Fruit fly (Drosophila melanogaster) ovary, adult (tissue): ENCODE data around the gene CG15638.
A peak's percentile ranks its signal among the peaks of the same experiment; 100 is the strongest.

Source experiments
- CG17801 ChIP-seq: fragments of 200-800 bp; optimal IDR thresholded peaks from 2 replicates; lab custom pipeline; 2019; ENCODE audit warnings: missing biosample characterization, mild to moderate bottlenecking, missing genetic modification characterization, moderate library complexity; ENCODE audit not compliant: partially characterized antibody

The CG15638 gene

DNA sequence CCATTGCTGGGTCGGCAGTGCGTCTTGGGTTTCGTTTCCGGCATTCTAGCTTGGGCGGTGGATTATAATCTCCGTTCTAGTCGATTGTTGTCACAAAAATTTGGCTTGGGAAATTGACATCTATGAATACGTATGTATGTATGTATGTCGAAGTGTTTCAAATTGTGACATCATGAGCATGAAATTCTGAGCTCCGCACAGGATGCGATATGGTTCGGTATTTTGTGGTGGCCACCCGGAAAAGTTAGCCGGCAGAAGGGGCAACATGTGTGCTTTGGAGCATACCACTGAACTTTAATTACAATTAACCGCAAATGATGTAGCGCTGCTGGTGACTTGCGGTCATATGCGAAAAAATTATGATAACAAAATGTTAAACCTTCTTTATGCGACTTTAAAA, at the start of gene CG15638:
Gene CG15638 (minus strand): TSS at position 101 of the 400 bp plus-strand sequence.
- no peak for TF ChIP-seq CG17801 (GFP tag; lab: Kevin White, UChicago)

DNA sequence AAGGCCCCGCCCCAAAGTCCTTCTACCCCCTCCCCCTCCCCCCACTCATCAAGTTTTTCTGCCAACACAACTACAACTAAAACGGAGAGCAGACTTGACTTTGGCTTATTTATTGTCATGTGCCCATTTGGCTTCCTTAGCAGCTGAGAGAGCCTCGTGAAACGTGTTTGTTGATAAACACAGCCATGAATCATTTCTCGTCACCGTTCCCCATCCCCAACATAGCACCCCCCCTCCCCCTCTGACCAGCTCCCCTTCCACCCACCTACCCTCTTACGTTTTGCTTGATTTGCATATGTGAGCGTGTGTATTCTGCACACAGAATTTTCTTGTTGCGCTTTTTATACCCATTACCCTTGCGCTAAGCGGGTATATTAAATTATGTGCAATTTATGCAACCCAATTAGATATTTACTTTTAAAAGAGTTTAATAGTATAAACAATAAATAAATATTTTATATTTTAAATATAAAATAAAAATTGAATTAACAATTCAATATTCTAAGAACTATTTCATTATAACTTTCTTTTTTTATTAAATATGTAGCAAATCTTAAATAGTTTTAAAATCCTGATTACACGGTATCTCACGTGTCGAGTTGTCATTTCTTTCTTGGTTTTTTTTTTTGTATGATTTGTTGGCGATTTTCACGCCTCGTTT, 36.3 kb upstream of the CG15638 start:
- peak; percentile 54 for TF ChIP-seq CG17801 (GFP tag; lab: Kevin White, UChicago)

dm6 chr2L:13570982-13571426, 35.4 kb upstream of the CG15638 start:
- TF ChIP-seq CG17801 (GFP tag; lab: Kevin White, UChicago) = peak; percentile 56

DNA sequence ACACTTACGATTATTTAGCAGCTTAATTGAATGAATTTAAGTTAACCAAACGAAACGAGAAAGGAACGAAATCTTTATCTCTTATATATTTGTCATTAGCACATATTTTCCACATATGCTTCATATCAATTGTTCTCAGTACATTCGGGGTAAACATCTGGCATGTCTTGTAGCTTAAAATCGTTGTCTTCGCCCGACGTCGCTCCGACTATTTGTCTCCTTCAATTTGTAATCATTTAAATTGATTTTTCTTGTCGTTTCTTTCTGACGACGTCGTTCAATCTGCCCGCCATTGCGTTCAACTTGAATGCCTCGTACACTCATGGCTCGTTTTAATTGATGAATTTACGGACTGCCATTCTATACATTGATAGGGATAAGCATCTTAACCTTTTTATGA, 34.4 kb upstream of the CG15638 start:
- no peak for TF ChIP-seq CG17801 (GFP tag; lab: Kevin White, UChicago)

DNA sequence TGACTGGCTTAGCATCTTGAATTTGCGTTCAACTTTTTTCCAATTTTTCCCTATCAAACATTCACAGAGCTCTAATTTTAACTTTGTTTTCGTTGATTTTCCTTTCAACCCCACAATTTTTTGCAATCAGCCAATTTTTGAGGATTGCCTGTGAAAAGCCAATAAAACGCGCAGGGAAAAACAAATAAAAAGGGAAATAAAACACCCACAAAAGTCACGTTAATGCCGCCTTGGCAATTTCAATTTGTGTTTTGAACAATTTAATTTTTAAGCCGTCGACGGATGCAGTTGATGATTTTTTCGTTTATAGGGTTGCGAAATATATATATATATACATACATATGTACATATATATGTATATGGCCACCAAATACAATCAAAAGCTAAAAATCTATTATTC, 33.4 kb upstream of the CG15638 start:
- no peak for TF ChIP-seq CG17801 (GFP tag; lab: Kevin White, UChicago)

DNA sequence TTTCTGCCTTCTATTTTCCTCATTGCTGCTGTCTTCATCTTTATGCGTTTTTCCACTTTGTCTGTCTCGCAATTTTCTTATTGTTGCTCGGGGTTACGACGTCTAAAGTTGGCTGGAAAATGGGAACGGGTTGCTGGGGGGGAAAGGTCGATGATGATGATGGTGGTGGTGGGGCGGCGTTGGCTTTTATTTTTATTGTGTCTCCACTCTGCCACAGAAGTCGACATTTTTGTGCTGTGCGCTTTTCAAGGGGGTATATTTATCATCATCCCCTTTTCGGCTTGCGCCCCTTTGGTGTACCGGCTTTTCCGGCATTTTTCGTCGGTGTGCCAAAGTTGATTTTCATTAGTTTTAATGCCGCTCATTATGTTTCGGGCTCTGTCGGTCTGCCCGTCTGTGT, 19.8 kb upstream of the CG15638 start:
- TF ChIP-seq CG17801 (GFP tag; lab: Kevin White, UChicago) = no peak

dm6 chr2L:13554547-13555159, 19.1 kb upstream of the CG15638 start:
- TF ChIP-seq CG17801 (GFP tag; lab: Kevin White, UChicago) = no peak

dm6 chr2L:13552686-13553085, 17.1 kb upstream of the CG15638 start:
- TF ChIP-seq CG17801 (GFP tag; lab: Kevin White, UChicago) = no peak

- no peak for TF ChIP-seq CG17801 (GFP tag; lab: Kevin White, UChicago)
These were observed 15.0 kb upstream of the CG15638 start for dm6 chr2L:13550488-13551033.

DNA sequence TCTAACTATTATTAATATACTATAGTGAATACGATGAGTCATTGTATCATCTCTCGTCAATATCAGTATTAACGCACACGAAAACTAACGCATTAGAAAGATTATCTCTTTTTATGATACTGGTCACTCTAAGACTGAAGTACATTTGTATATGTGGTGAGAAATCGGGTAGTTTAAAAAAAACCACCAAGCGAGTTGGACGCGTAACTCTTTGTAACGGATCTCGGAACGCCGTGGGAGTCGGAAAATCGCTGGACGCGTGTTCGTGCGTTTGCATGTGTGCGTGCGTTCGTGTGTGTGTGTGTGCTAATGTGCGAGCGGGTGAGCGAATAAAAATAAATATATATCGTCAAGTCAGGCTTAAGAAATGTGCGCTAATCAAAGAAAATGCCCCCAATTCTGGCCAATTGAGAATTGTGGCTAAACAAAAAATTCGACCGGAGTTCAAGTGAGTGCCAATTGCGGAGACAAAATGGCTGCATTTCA, 14.4 kb upstream of the CG15638 start, which contains the start of gene kuz:
Gene kuz (plus strand): TSS at position 167 of the 486 bp plus-strand sequence.
- TF ChIP-seq CG17801 (GFP tag; lab: Kevin White, UChicago) = peak; percentile 63

DNA sequence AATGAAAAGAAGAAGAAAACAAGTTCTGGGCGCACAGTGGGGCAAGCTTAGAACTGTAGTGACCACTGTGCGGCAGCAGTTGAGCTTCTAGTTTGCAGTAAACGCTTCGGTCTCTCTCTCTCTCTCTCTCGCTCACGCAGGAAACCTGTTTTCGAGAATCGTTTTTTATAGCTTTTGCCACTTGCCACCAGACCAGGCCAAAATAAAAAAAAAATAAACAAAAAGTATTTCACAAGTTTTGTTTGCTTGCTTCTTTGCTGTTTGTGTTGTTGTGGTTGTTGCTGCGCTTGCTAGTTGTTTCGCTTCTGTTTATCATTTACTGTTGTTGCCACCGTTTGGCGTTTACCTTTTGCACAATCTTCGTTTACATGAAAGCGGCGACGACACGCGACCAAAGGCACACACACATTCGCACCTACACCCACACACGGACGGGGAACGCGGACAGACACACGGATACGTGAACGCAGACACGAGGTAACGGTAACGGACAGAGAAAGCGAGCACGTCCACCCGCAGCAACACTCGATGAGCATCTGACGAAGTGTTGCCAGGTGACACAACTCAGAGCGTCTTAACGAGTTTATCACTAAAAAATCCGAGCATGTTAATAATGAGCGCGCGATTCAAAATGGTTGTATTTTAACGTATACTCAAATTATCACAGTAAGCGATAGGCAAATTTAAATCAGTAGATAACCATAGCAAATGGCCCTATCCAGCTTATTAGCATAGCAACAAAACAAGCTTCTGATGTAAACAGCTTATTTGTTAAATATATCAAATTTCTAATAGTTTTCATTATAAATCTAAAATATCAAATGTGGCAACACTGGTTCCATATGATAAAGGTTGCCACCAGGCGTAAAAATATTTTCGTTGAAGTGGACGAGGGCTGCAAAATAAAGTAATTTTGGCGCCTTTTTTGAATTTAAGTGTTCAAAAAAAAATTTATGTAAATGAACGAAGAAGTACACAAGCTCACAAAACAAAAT, 13.5 kb upstream of the CG15638 start, which contains the start of gene B4:
Gene B4 (minus strand): TSS at position 543 of the 995 bp plus-strand sequence.
- TF ChIP-seq CG17801 (GFP tag; lab: Kevin White, UChicago) = peak; percentile 46

dm6 chr2L:13547738-13548726, 12.5 kb upstream of the CG15638 start:
- no peak for TF ChIP-seq CG17801 (GFP tag; lab: Kevin White, UChicago)

- no peak for TF ChIP-seq CG17801 (GFP tag; lab: Kevin White, UChicago)
These were observed 10.1 kb upstream of the CG15638 start for dm6 chr2L:13545678-13546077.
